Worm (Caenorhabditis elegans) whole organism, L3 larva: ENCODE measurements around the gene srd-7.

Source experiments
- R02D3.7 ChIP-seq: fragments of 150-350 bp; optimal IDR thresholded peaks from 2 replicates; lab custom pipeline; 2014; ENCODE audit warnings: missing biosample characterization, missing genetic modification characterization
- aly-2 ChIP-seq: fragments of 150-350 bp; optimal IDR thresholded peaks from 2 replicates; lab custom pipeline; 2014; ENCODE audit warnings: missing biosample characterization, missing genetic modification characterization
- ama-1 ChIP-seq: fragments of 150-350 bp; optimal IDR thresholded peaks from 2 replicates; lab custom pipeline; 2018
- jun-1 ChIP-seq: fragments of 150-350 bp; optimal IDR thresholded peaks from 2 replicates; lab custom pipeline; 2014; ENCODE audit warnings: missing biosample characterization, missing genetic modification reagents, missing genetic modification characterization
- nhr-237 ChIP-seq: fragments of 150-350 bp; optimal IDR thresholded peaks from 2 replicates; lab custom pipeline; 2014; ENCODE audit warnings: missing biosample characterization, missing genetic modification characterization
- nhr-25 ChIP-seq: sonication (generic microtip); optimal IDR thresholded peaks from 2 replicates; lab custom pipeline; 2017; ENCODE audit warnings: missing biosample characterization, missing genetic modification characterization
- nhr-77 ChIP-seq: fragments of 150-350 bp; optimal IDR thresholded peaks from 2 replicates; lab custom pipeline; 2014; ENCODE audit warnings: missing biosample characterization, missing genetic modification characterization
- pqm-1 ChIP-seq: fragments of 150-350 bp; optimal IDR thresholded peaks from 2 replicates; lab custom pipeline; 2017; ENCODE audit warnings: missing biosample characterization, missing genetic modification characterization, inconsistent platforms
- sea-2 ChIP-seq: fragments of 150-350 bp; sonication (generic microtip); optimal IDR thresholded peaks from 4 replicates; lab custom pipeline; 2014; ENCODE audit warnings: missing biosample characterization, missing genetic modification reagents, missing genetic modification characterization
- tbx-2 ChIP-seq: sonication (generic microtip); optimal IDR thresholded peaks from 2 replicates; lab custom pipeline; 2016; ENCODE audit warnings: mild to moderate bottlenecking, missing genetic modification characterization, missing compliant biosample characterization
- ztf-11 ChIP-seq: fragments of 150-350 bp; optimal IDR thresholded peaks from 2 replicates; lab custom pipeline; 2014; ENCODE audit warnings: missing biosample characterization, missing genetic modification characterization

ce11 chrIV:10744475-10744874, 42.2 kb downstream of the srd-7 start, which contains the start of gene T25B9.3:
- TF ChIP-seq jun-1 (tag; lab: Kevin White, UChicago) (no peak), ztf-11 (no peak), aly-2 (tag; lab: Kevin White, UChicago) (no peak), nhr-77 (tag; lab: Kevin White, UChicago) (no peak), R02D3.7 (tag; lab: Kevin White, UChicago) (no peak), tbx-2 (tag; lab: Kevin White, UChicago) (no peak), sea-2 (GFP tag; lab: Kevin White, UChicago) (no peak), nhr-237 (tag; lab: Kevin White, UChicago) (no peak), ama-1 (lab: Kevin White, UChicago) (no peak), pqm-1 (tag; lab: Kevin White, UChicago) (no peak), nhr-25 (tag; lab: Kevin White, UChicago) (no peak)
